Worm (Caenorhabditis elegans): ENCODE data around the gene egas-4.

Gene egas-4

ce11 chrIV:7497205-7497604, 445 bp downstream of the egas-4 start (continued):
- TF ChIP-seq Y75B8A.6 (GFP tag; IDR thresholded peaks at IDR 0.05) (no peak), nhr-48 (tag; optimal IDR thresholded peaks at IDR 0.05) (peak; percentile 15), aly-2 (tag; optimal IDR thresholded peaks at IDR 0.05) (no peak), nhr-237 (tag; optimal IDR thresholded peaks at IDR 0.05) (no peak), zip-11 (GFP tag; IDR thresholded peaks at IDR 0.05) (no peak), pqm-1 (tag; optimal IDR thresholded peaks at IDR 0.05) (peak; percentile 23), Y5F2A.4 (GFP tag; optimal IDR thresholded peaks at IDR 0.05) (no peak), ces-1 (GFP tag; optimal IDR thresholded peaks at IDR 0.05) (no peak), F49E8.2 (tag; optimal IDR thresholded peaks at IDR 0.05; ENCODE audit: borderline replicate concordance) (no peak), F10B5.3 (tag; optimal IDR thresholded peaks at IDR 0.05) (no peak), dmd-6 (GFP tag; IDR thresholded peaks at IDR 0.05) (peak; percentile 83), T20F7.1 (GFP tag; optimal IDR thresholded peaks at IDR 0.05) (no peak), nhr-77 (tag; optimal IDR thresholded peaks at IDR 0.05) (peak; percentile 41), zfp-3 (GFP tag; conservative IDR thresholded peaks at IDR 0.05) (no peak), php-3 (GFP tag; IDR thresholded peaks at IDR 0.05) (0 out of 2 replicates have a peak, but pooled peaks have one; percentile 38), unc-39 (tag; optimal IDR thresholded peaks at IDR 0.05) (no peak), egl-27 (tag; optimal IDR thresholded peaks at IDR 0.05) (no peak), Y105C5A.15 (GFP tag; IDR thresholded peaks at IDR 0.05) (no peak), zfp-2 (tag; optimal IDR thresholded peaks at IDR 0.05) (no peak), rbr-2 (tag; optimal IDR thresholded peaks at IDR 0.05) (no peak), nhr-28 (tag; optimal IDR thresholded peaks at IDR 0.05) (peak; percentile 83), mdt-29 (GFP tag; IDR thresholded peaks at IDR 0.05) (no peak), mdl-1 (tag; optimal IDR thresholded peaks at IDR 0.05) (no peak), T26A8.4 (GFP tag; IDR thresholded peaks at IDR 0.05) (no peak), unc-62 (GFP tag; optimal IDR thresholded peaks at IDR 0.05 in 1 of 2) (peak in 1 of 2 experiments; percentile 6), unc-62 (tag; optimal IDR thresholded peaks at IDR 0.05) (no peak), madf-9 (GFP tag; conservative IDR thresholded peaks at IDR 0.05) (no peak), snpc-1.2 (GFP tag; IDR thresholded peaks at IDR 0.05) (no peak), vab-7 (GFP tag; IDR thresholded peaks at IDR 0.05) (no peak), lin-38 (GFP tag; IDR thresholded peaks at IDR 0.05) (no peak)

- TF ChIP-seq lin-39 (tag; optimal IDR thresholded peaks at IDR 0.05) (no peak), zag-1 (tag; optimal IDR thresholded peaks at IDR 0.05) (no peak), unc-62 (GFP tag; optimal IDR thresholded peaks at IDR 0.05 in 1 of 2) (peak in 1 of 2 experiments; percentile 79), unc-62 (tag; optimal IDR thresholded peaks at IDR 0.05) (no peak), cey-2 (tag; optimal IDR thresholded peaks at IDR 0.05; ENCODE audit: borderline replicate concordance, insufficient read depth) (no peak)
These were observed 6.2 kb downstream of the egas-4 start, which contains the start of gene F55G1.1 for ce11 chrIV:7491464-7491863. Gene F55G1.1 (plus strand): TSS chrIV:7491764.

- no peak for TF ChIP-seq F37D6.2 (tag; optimal IDR thresholded peaks at IDR 0.05)
- TF ChIP-seq nhr-111 (GFP tag; optimal IDR thresholded peaks at IDR 0.05) = no peak
- 0 out of 2 replicates have a peak, but pooled peaks have one; percentile 27 for TF ChIP-seq F26F4.8 (GFP tag; conservative IDR thresholded peaks at IDR 0.05)
- 0 out of 2 replicates have a peak, but pooled peaks have one; percentile 77 for TF ChIP-seq snpc-1.2 (GFP tag; IDR thresholded peaks at IDR 0.05)
- TF ChIP-seq arid-1 (GFP tag; conservative IDR thresholded peaks at IDR 0.05) = peak; percentile 56; the same call in 1 of the 2 replicates
- TF ChIP-seq gei-8 (GFP tag; optimal IDR thresholded peaks at IDR 0.05) = peak; percentile 40
- TF ChIP-seq spr-1 (tag; optimal IDR thresholded peaks at IDR 0.05) = no peak
- no peak for TF ChIP-seq madf-9 (GFP tag; conservative IDR thresholded peaks at IDR 0.05)
- 0 out of 2 replicates have a peak, but pooled peaks have one; percentile 57 for TF ChIP-seq lim-7 (GFP tag; IDR thresholded peaks at IDR 0.05)
- no peak for TF ChIP-seq unc-39 (tag; optimal IDR thresholded peaks at IDR 0.05)
- no peak for TF ChIP-seq spr-3 (GFP tag; optimal IDR thresholded peaks at IDR 0.05)
- no peak for TF ChIP-seq ceh-32 (tag; optimal IDR thresholded peaks at IDR 0.05; ENCODE audit: poor library complexity)
- no peak for TF ChIP-seq snpc-4 (tag; optimal IDR thresholded peaks at IDR 0.05)
- peak; percentile 58 for TF ChIP-seq F49E8.2 (tag; optimal IDR thresholded peaks at IDR 0.05; ENCODE audit: borderline replicate concordance)
- TF ChIP-seq D1046.2 (GFP tag; IDR thresholded peaks at IDR 0.05) = peak; percentile 70; the same call in 1 of the 2 replicates
These were observed 9.2 kb downstream of the egas-4 start for ce11 chrIV:7488457-7488783.
